Worm (Caenorhabditis elegans): Measurements from ENCODE around the gene R03G5.6.

The R03G5.6 gene

ce11 chrX:7773714-7774318 is 42.9 kb downstream of the R03G5.6 start (continued):
- no peak for TF ChIP-seq nhr-120 (GFP tag; IDR thresholded peaks at IDR 0.05)
- TF ChIP-seq B0019.2 (GFP tag; conservative IDR thresholded peaks at IDR 0.05), result no peak
- peak; percentile 83 for TF ChIP-seq D2030.7 (GFP tag; IDR thresholded peaks at IDR 0.05)
- 0 out of 2 replicates have a peak, but pooled peaks have one; percentile 31 for TF ChIP-seq zfh-2 (GFP tag; conservative IDR thresholded peaks at IDR 0.05)
- no peak for TF ChIP-seq F57A8.1 (GFP tag; optimal IDR thresholded peaks at IDR 0.05)
- TF ChIP-seq madf-6 (GFP tag; IDR thresholded peaks at IDR 0.05), result peak; percentile 39; the same call in 1 of the 2 replicates
- peak; percentile 75 for TF ChIP-seq die-1 (tag; optimal IDR thresholded peaks at IDR 0.05)
- no peak for TF ChIP-seq egl-18 (GFP tag; IDR thresholded peaks at IDR 0.05)
- no peak for TF ChIP-seq tlf-1 (GFP tag; optimal IDR thresholded peaks at IDR 0.05)
- peak; percentile 12 for TF ChIP-seq snpc-1.3 (tag; optimal IDR thresholded peaks at IDR 0.05; ENCODE audit: insufficient read depth)
- TF ChIP-seq Y53F4B.3 (GFP tag; IDR thresholded peaks at IDR 0.05), result 0 out of 2 replicates have a peak, but pooled peaks have one; percentile 42
- peak; percentile 71 for TF ChIP-seq him-1 (tag; optimal IDR thresholded peaks at IDR 0.05)
- no peak for TF ChIP-seq F22D6.2 (tag; optimal IDR thresholded peaks at IDR 0.05)
- TF ChIP-seq unc-62 (GFP tag; optimal IDR thresholded peaks at IDR 0.05), result no peak
- no peak for TF ChIP-seq lin-54 (GFP tag; optimal IDR thresholded peaks at IDR 0.05)
- peak; percentile 52 for TF ChIP-seq hlh-12 (tag; optimal IDR thresholded peaks at IDR 0.05)
- no peak; the same call in 1 of the 2 replicates for TF ChIP-seq mcd-1 (GFP tag; IDR thresholded peaks at IDR 0.05)
- no peak for TF ChIP-seq Y79H2A.3 (GFP tag; conservative IDR thresholded peaks at IDR 0.05)
- no peak for TF ChIP-seq akir-1 (GFP tag; optimal IDR thresholded peaks at IDR 0.05)
- TF ChIP-seq lag-1 (GFP tag; IDR thresholded peaks at IDR 0.05), result no peak
- TF ChIP-seq F55B11.4 (tag; optimal IDR thresholded peaks at IDR 0.05; ENCODE audit: borderline replicate concordance, insufficient read depth), result no peak
- TF ChIP-seq fkh-3 (tag; optimal IDR thresholded peaks at IDR 0.05), result no peak
- TF ChIP-seq F52B5.7 (tag; optimal IDR thresholded peaks at IDR 0.05), result no peak
- TF ChIP-seq F49E8.2 (tag; optimal IDR thresholded peaks at IDR 0.05; ENCODE audit: insufficient read depth), result peak; percentile 11
- no peak for TF ChIP-seq egrh-3 (GFP tag; IDR thresholded peaks at IDR 0.05)
- no peak for TF ChIP-seq F33H1.4 (GFP tag; IDR thresholded peaks at IDR 0.05)
- no peak for TF ChIP-seq madf-8 (GFP tag; conservative IDR thresholded peaks at IDR 0.05)
- no peak for TF ChIP-seq hsf-1 (GFP tag; IDR thresholded peaks at IDR 0.05)
- TF ChIP-seq F23B12.7 (tag; optimal IDR thresholded peaks at IDR 0.05; ENCODE audit: insufficient read depth), result peak; percentile 68
- TF ChIP-seq snpc-3.4 (tag; optimal IDR thresholded peaks at IDR 0.05), result peak; percentile 38
- peak; percentile 89 for TF ChIP-seq lin-26 (GFP tag; IDR thresholded peaks at IDR 0.05)
- TF ChIP-seq egl-44 (GFP tag; IDR thresholded peaks at IDR 0.05), result no peak
- TF ChIP-seq aptf-2 (GFP tag; conservative IDR thresholded peaks at IDR 0.05), result no peak
- peak; percentile 35 for TF ChIP-seq hrde-1 (tag; optimal IDR thresholded peaks at IDR 0.05; ENCODE audit: borderline replicate concordance)
- TF ChIP-seq attf-3 (GFP tag; conservative IDR thresholded peaks at IDR 0.05), result no peak
- TF ChIP-seq hmg-1.2 (GFP tag; IDR thresholded peaks at IDR 0.05), result peak; percentile 50
- no peak for TF ChIP-seq ceh-27 (GFP tag; optimal IDR thresholded peaks at IDR 0.05)
- TF ChIP-seq Y95B8A.8 (GFP tag; IDR thresholded peaks at IDR 0.05), result no peak
- TF ChIP-seq ztf-25 (GFP tag; IDR thresholded peaks at IDR 0.05), result 0 out of 2 replicates have a peak, but pooled peaks have one; percentile 19
- no peak for TF ChIP-seq xnd-1 (tag; optimal IDR thresholded peaks at IDR 0.05)
- TF ChIP-seq nhr-179 (tag; optimal IDR thresholded peaks at IDR 0.05), result no peak
- peak; percentile 53 for TF ChIP-seq lsy-27 (tag; optimal IDR thresholded peaks at IDR 0.05; ENCODE audit: borderline replicate concordance, insufficient read depth)
- no peak for TF ChIP-seq snpc-1.1 (tag; optimal IDR thresholded peaks at IDR 0.05; ENCODE audit: insufficient read depth)
- peak; percentile 62 for TF ChIP-seq nhr-90 (tag; optimal IDR thresholded peaks at IDR 0.05)
- TF ChIP-seq ekl-4 (GFP tag; IDR thresholded peaks at IDR 0.05), result peak; percentile 29; the same call in 1 of the 2 replicates
- no peak for TF ChIP-seq Y53G8AR.9 (GFP tag; conservative IDR thresholded peaks at IDR 0.05)

Measured in whole organism, young adult.